Fruit fly (Drosophila melanogaster) Kc167 (cell line): ENCODE data around the gene pll.

ENCODE experiments used
- Myc ChIP-seq: fragments of >200 bp; optimal IDR thresholded peaks from 2 replicates; lab custom pipeline; 2017; ENCODE audit warnings: missing external identifiers
- Sin3A ChIP-seq: fragments of >200 bp; optimal IDR thresholded peaks from 2 replicates; lab custom pipeline; 2018; ENCODE audit warnings: missing external identifiers
- h ChIP-seq: fragments of >200 bp; optimal IDR thresholded peaks from 3 replicates; lab custom pipeline; 2018; ENCODE audit warnings: missing external identifiers
- insv ChIP-seq: fragments of >200 bp; optimal IDR thresholded peaks from 3 replicates; lab custom pipeline; 2018; ENCODE audit warnings: missing external identifiers
- psq ChIP-seq: fragments of >200 bp; optimal IDR thresholded peaks from 2 replicates; lab custom pipeline; 2017; ENCODE audit warnings: missing external identifiers
- ttk ChIP-seq: sonication (Bioruptor generic); optimal IDR thresholded peaks from 2 replicates; lab custom pipeline; 2017; ENCODE audit warnings: missing external identifiers

dm6 chr3R:27237980-27238379 is 15.0 kb downstream of the pll start:
- no peak for TF ChIP-seq insv (lab: Kevin White, UChicago)
- no peak for TF ChIP-seq psq (lab: Kevin White, UChicago)
- TF ChIP-seq Myc (lab: Kevin White, UChicago), result no peak
- no peak for TF ChIP-seq Sin3A (lab: Kevin White, UChicago)
- no peak for TF ChIP-seq ttk (lab: Kevin White, UChicago)
- TF ChIP-seq h (lab: Kevin White, UChicago), result no peak
